Fruit fly (Drosophila melanogaster) whole organism, prepupa: ENCODE data around the gene phu.
A peak's percentile ranks its signal among the peaks of the same experiment; 100 is the strongest.

Experiments used
- Blimp-1 ChIP-seq: fragments of 200-800 bp; sonication (Bioruptor generic); optimal IDR thresholded peaks from 3 replicates; lab custom pipeline; 2017; ENCODE audit warnings: missing biosample characterization, missing genetic modification characterization, mild to moderate bottlenecking, moderate library complexity, missing genetic modification reagents
- CG10631 ChIP-seq: fragments of 200-800 bp; sonication (Bioruptor generic); optimal IDR thresholded peaks from 2 replicates; lab custom pipeline; 2016; ENCODE audit warnings: missing biosample characterization, missing genetic modification characterization
- CG10669 ChIP-seq: fragments of 200-800 bp; sonication (Bioruptor generic); optimal IDR thresholded peaks from 3 replicates; lab custom pipeline; 2018; ENCODE audit warnings: missing biosample characterization, mild to moderate bottlenecking, missing genetic modification characterization, moderate library complexity
- CG11294 ChIP-seq: fragments of 200-800 bp; sonication (Bioruptor generic); IDR thresholded peaks from 2 replicates; pipeline ENCODE4 v1.3.6; 2022; ENCODE audit warnings: missing biosample characterization, missing genetic modification characterization
- CG11762 ChIP-seq: fragments of 200-800 bp; sonication (Bioruptor generic); optimal IDR thresholded peaks from 3 replicates; lab custom pipeline; 2016; ENCODE audit warnings: missing biosample characterization, missing genetic modification characterization; ENCODE audit not compliant: insufficient read depth
- CG11902 ChIP-seq: fragments of 200-800 bp; sonication (Bioruptor generic); optimal IDR thresholded peaks from 3 replicates; lab custom pipeline; 2016; ENCODE audit warnings: missing biosample characterization, missing genetic modification characterization
- CG15336 ChIP-seq: fragments of 200-800 bp; sonication (Bioruptor generic); IDR thresholded peaks from 2 replicates; pipeline ENCODE4 v1.3.6; 2022; ENCODE audit warnings: missing biosample characterization, missing genetic modification characterization
- CG1621 ChIP-seq: fragments of 200-800 bp; sonication (Bioruptor generic); optimal IDR thresholded peaks from 3 replicates; lab custom pipeline; 2018; ENCODE audit warnings: missing biosample characterization, mild to moderate bottlenecking, missing genetic modification characterization
- CG3032 ChIP-seq: fragments of 200-800 bp; optimal IDR thresholded peaks from 2 replicates; lab custom pipeline; 2019; ENCODE audit warnings: missing biosample characterization, mild to moderate bottlenecking, missing genetic modification characterization, moderate library complexity
- CG31627 ChIP-seq: fragments of 200-800 bp; sonication (Bioruptor generic); optimal IDR thresholded peaks from 3 replicates; lab custom pipeline; 2016; ENCODE audit warnings: missing biosample characterization, missing genetic modification characterization
- CG32006 ChIP-seq: fragments of 200-800 bp; sonication (Bioruptor generic); optimal IDR thresholded peaks from 3 replicates; lab custom pipeline; 2017; ENCODE audit warnings: missing biosample characterization, mild to moderate bottlenecking, missing genetic modification characterization
- CG34406 ChIP-seq: fragments of 200-800 bp; sonication (Bioruptor generic); optimal IDR thresholded peaks from 3 replicates; lab custom pipeline; 2016; ENCODE audit warnings: missing biosample characterization, missing genetic modification characterization
- CG3919 ChIP-seq: fragments of 200-800 bp; sonication (Bioruptor generic); optimal IDR thresholded peaks from 3 replicates; lab custom pipeline; 2016; ENCODE audit warnings: missing biosample characterization, missing genetic modification characterization
- CG4318 ChIP-seq: fragments of 200-800 bp; sonication (Bioruptor generic); optimal IDR thresholded peaks from 3 replicates; lab custom pipeline; 2017; ENCODE audit warnings: missing biosample characterization, mild to moderate bottlenecking, missing genetic modification characterization
- CG6163 ChIP-seq: fragments of 200-800 bp; sonication (Bioruptor generic); IDR thresholded peaks from 3 replicates; pipeline ENCODE4 v1.3.6; 2022; ENCODE audit warnings: missing biosample characterization, missing genetic modification characterization
- CG6808 ChIP-seq: fragments of 200-800 bp; sonication (Bioruptor generic); optimal IDR thresholded peaks from 3 replicates; lab custom pipeline; 2017; ENCODE audit warnings: missing biosample characterization, missing genetic modification characterization, mild to moderate bottlenecking, moderate library complexity, missing genetic modification reagents
- CG7368 ChIP-seq: fragments of 200-800 bp; sonication (Bioruptor generic); optimal IDR thresholded peaks from 3 replicates; lab custom pipeline; 2016; ENCODE audit warnings: missing biosample characterization, missing genetic modification characterization
- CG8119 ChIP-seq: fragments of 200-800 bp; sonication (Bioruptor generic); IDR thresholded peaks from 3 replicates; pipeline ENCODE4 v1.3.6; 2022; ENCODE audit warnings: missing biosample characterization, missing genetic modification characterization
- CG8632 ChIP-seq: fragments of 200-800 bp; sonication (Bioruptor generic); optimal IDR thresholded peaks from 3 replicates; lab custom pipeline; 2016; ENCODE audit warnings: missing biosample characterization, missing genetic modification characterization
- CG9139 ChIP-seq: fragments of 200-800 bp; sonication (Bioruptor generic); optimal IDR thresholded peaks from 3 replicates; lab custom pipeline; 2017; ENCODE audit warnings: missing biosample characterization, mild to moderate bottlenecking, missing genetic modification characterization
- Eip75B ChIP-seq: fragments of 200-800 bp; sonication (Bioruptor generic); optimal IDR thresholded peaks from 3 replicates; lab custom pipeline; 2016; ENCODE audit warnings: missing biosample characterization, missing genetic modification characterization
- Eip78C ChIP-seq: fragments of 200-800 bp; sonication (Bioruptor generic); peaks from one replicate; lab custom pipeline; 2016; ENCODE audit warnings: missing biosample characterization, missing genetic modification characterization
- Eip93F ChIP-seq: fragments of 200-800 bp; sonication (Bioruptor generic); optimal IDR thresholded peaks from 2 replicates; lab custom pipeline; 2016; ENCODE audit warnings: missing biosample characterization, mild to moderate bottlenecking, missing genetic modification characterization
- Ets21C ChIP-seq: fragments of 200-800 bp; sonication (Bioruptor generic); optimal IDR thresholded peaks from 3 replicates; lab custom pipeline; 2016; ENCODE audit warnings: missing biosample characterization, missing genetic modification characterization
- Ets96B ChIP-seq: fragments of 200-800 bp; optimal IDR thresholded peaks from 2 replicates; lab custom pipeline; 2019; ENCODE audit warnings: missing biosample characterization, mild to moderate bottlenecking, missing genetic modification characterization, moderate library complexity
- Gug ChIP-seq: fragments of 200-800 bp; sonication (Bioruptor generic); IDR thresholded peaks from 2 replicates; pipeline ENCODE4 v1.3.6; 2022; ENCODE audit warnings: missing biosample characterization, missing genetic modification characterization
- Hr38 ChIP-seq: sonication (Bioruptor generic); optimal IDR thresholded peaks from 2 replicates; lab custom pipeline; 2016; ENCODE audit warnings: missing biosample characterization, missing genetic modification characterization
- Hr39 ChIP-seq: fragments of 200-800 bp; sonication (Bioruptor generic); optimal IDR thresholded peaks from 2 replicates; lab custom pipeline; 2016; ENCODE audit warnings: missing biosample characterization, missing genetic modification characterization
- Lpt ChIP-seq: fragments of 200-800 bp; sonication (Bioruptor generic); optimal IDR thresholded peaks from 3 replicates; lab custom pipeline; 2016; ENCODE audit warnings: missing biosample characterization, missing genetic modification characterization
- Met ChIP-seq: fragments of 200-800 bp; sonication (Bioruptor generic); optimal IDR thresholded peaks from 3 replicates; lab custom pipeline; 2016; ENCODE audit warnings: missing biosample characterization, missing genetic modification characterization
- Smox ChIP-seq: fragments of 200-800 bp; sonication (Bioruptor generic); optimal IDR thresholded peaks from 3 replicates; lab custom pipeline; 2016; ENCODE audit warnings: missing biosample characterization, missing genetic modification characterization
- Sox102F ChIP-seq: fragments of 200-800 bp; sonication (Bioruptor generic); optimal IDR thresholded peaks from 2 replicates; lab custom pipeline; 2016; ENCODE audit warnings: missing biosample characterization, mild to moderate bottlenecking, missing genetic modification characterization
- Sox14 ChIP-seq: fragments of 200-800 bp; sonication (Bioruptor generic); optimal IDR thresholded peaks from 3 replicates; lab custom pipeline; 2016; ENCODE audit warnings: missing biosample characterization, missing genetic modification characterization
- Sox15 ChIP-seq: fragments of 200-800 bp; sonication (Bioruptor generic); optimal IDR thresholded peaks from 3 replicates; lab custom pipeline; 2016; ENCODE audit warnings: missing biosample characterization, missing genetic modification characterization
- achi ChIP-seq: fragments of 200-800 bp; sonication (Bioruptor generic); optimal IDR thresholded peaks from 3 replicates; lab custom pipeline; 2016; ENCODE audit warnings: missing biosample characterization, missing genetic modification characterization
- cyc ChIP-seq: fragments of 200-800 bp; sonication (Bioruptor generic); optimal IDR thresholded peaks from 3 replicates; lab custom pipeline; 2016; ENCODE audit warnings: missing biosample characterization, missing genetic modification characterization
- dac ChIP-seq: fragments of 200-800 bp; sonication (Bioruptor generic); optimal IDR thresholded peaks from 2 replicates; lab custom pipeline; 2017; ENCODE audit warnings: missing biosample characterization, mild to moderate bottlenecking, missing genetic modification characterization
- dsx ChIP-seq: fragments of 200-800 bp; optimal IDR thresholded peaks from 3 replicates; lab custom pipeline; 2019; ENCODE audit warnings: missing biosample characterization, mild to moderate bottlenecking, missing genetic modification characterization, moderate library complexity; ENCODE audit not compliant: poor library complexity, severe bottlenecking
- eg ChIP-seq: fragments of 200-800 bp; sonication (Bioruptor generic); IDR thresholded peaks from 3 replicates; pipeline ENCODE4 v1.3.6; 2022; ENCODE audit warnings: missing biosample characterization, missing genetic modification characterization
- esn ChIP-seq: fragments of 200-800 bp; sonication (Bioruptor generic); optimal IDR thresholded peaks from 2 replicates; lab custom pipeline; 2016; ENCODE audit warnings: missing biosample characterization, mild to moderate bottlenecking, missing genetic modification characterization, moderate library complexity
- fd59A ChIP-seq: fragments of 200-800 bp; sonication (Bioruptor generic); optimal IDR thresholded peaks from 2 replicates; lab custom pipeline; 2017; ENCODE audit warnings: missing biosample characterization, mild to moderate bottlenecking, missing genetic modification characterization, missing genetic modification reagents
- fd85E ChIP-seq: fragments of 200-800 bp; sonication (Bioruptor generic); optimal IDR thresholded peaks from 3 replicates; lab custom pipeline; 2016; ENCODE audit warnings: missing biosample characterization, missing genetic modification characterization
- fkh ChIP-seq: fragments of 200-800 bp; sonication (Bioruptor generic); optimal IDR thresholded peaks from 3 replicates; lab custom pipeline; 2017; ENCODE audit warnings: missing biosample characterization, mild to moderate bottlenecking, missing genetic modification characterization, moderate library complexity
- lz ChIP-seq: fragments of 200-800 bp; sonication (Bioruptor generic); optimal IDR thresholded peaks from 3 replicates; lab custom pipeline; 2016; ENCODE audit warnings: missing biosample characterization, missing genetic modification characterization
- net ChIP-seq: fragments of 200-800 bp; sonication (Bioruptor generic); optimal IDR thresholded peaks from 3 replicates; lab custom pipeline; 2016; ENCODE audit warnings: missing biosample characterization, missing genetic modification characterization
- pdm3 ChIP-seq: fragments of 200-800 bp; sonication (Bioruptor generic); optimal IDR thresholded peaks from 3 replicates; lab custom pipeline; 2016; ENCODE audit warnings: missing biosample characterization, missing genetic modification characterization
- ss ChIP-seq, 2 experiments: fragments of 200-800 bp; sonication (Bioruptor generic); optimal IDR thresholded peaks; 2 replicates in 1 of 2; 3 replicates in 1 of 2; lab custom pipeline; 2017 to 2018; ENCODE audit warnings: mild to moderate bottlenecking in 2 of 2, missing biosample characterization in 2 of 2, missing genetic modification characterization in 2 of 2, moderate library complexity in 1 of 2
- topi ChIP-seq: fragments of 200-800 bp; sonication (Bioruptor generic); optimal IDR thresholded peaks from 3 replicates; lab custom pipeline; 2016; ENCODE audit warnings: missing biosample characterization, missing genetic modification characterization

The phu gene

DNA sequence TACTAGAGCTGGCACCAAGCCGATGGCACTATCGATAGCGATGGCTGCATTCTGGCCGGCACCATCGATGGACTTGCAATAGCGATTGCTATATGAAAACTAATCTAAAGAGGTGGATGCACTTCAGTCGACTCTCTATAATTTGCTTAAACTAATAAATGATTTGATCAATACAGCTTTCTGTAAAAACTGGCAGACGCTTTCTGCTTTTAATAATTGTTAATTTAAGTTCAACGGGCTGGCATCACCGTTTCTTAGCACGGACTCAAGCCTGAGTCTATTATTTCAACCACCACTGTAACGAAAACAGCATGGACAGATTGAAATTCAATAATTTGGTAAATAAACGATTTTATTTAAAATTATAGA is 18.4 kb downstream of the phu start, which contains the start of the genes Ras85D and Rlb1 (continued):
- no peak for TF ChIP-seq net
- peak; percentile 14 for TF ChIP-seq Ets96B
- TF ChIP-seq CG9139, result no peak
- no peak for TF ChIP-seq CG3919
- no peak for TF ChIP-seq CG8119 (GFP tag; lab: Robert Waterston, UW)
- no peak for TF ChIP-seq pdm3 (GFP tag; lab: Kevin White, UChicago)
- peak; percentile 72 for TF ChIP-seq cyc (GFP tag; lab: Kevin White, UChicago)
- TF ChIP-seq CG11762 (GFP tag; lab: Kevin White, UChicago), result no peak
- no peak for TF ChIP-seq CG34406 (GFP tag; lab: Kevin White, UChicago)
- TF ChIP-seq esn (GFP tag; lab: Kevin White, UChicago), result peak; percentile 73
- TF ChIP-seq CG3032 (tag; lab: Kevin White, UChicago), result peak; percentile 58
- no peak for TF ChIP-seq fd85E (GFP tag; lab: Kevin White, UChicago)
- peak; percentile 68 for TF ChIP-seq Sox14 (GFP tag; lab: Kevin White, UChicago)
- peak; percentile 54 for TF ChIP-seq CG11902 (GFP tag; lab: Kevin White, UChicago)
- no peak for TF ChIP-seq fd59A (GFP tag; lab: Kevin White, UChicago)
- peak; percentile 84 for TF ChIP-seq CG31627
- peak; percentile 29 for TF ChIP-seq Hr38 (GFP tag; lab: Kevin White, UChicago)
- TF ChIP-seq CG7368 (GFP tag; lab: Kevin White, UChicago), result no peak
- no peak for TF ChIP-seq CG32006
- no peak for TF ChIP-seq CG8632 (GFP tag; lab: Kevin White, UChicago)
- peak; percentile 70 for TF ChIP-seq lz
- TF ChIP-seq Gug (GFP tag; lab: Robert Waterston, UW), result no peak
- no peak for TF ChIP-seq CG6808 (GFP tag; lab: Kevin White, UChicago)
- no peak for TF ChIP-seq CG10669 (GFP tag; lab: Kevin White, UChicago)
- peak; percentile 29 for TF ChIP-seq fkh (GFP tag; lab: Kevin White, UChicago)
- no peak for TF ChIP-seq Eip75B
- no peak for TF ChIP-seq eg (GFP tag; lab: Robert Waterston, UW)
- no peak for TF ChIP-seq dac
- peak; percentile 49 for TF ChIP-seq topi (GFP tag; lab: Kevin White, UChicago)
- TF ChIP-seq Met (GFP tag; lab: Kevin White, UChicago), result no peak
- TF ChIP-seq, all 60 proteins: peak for 18

dm6 chr3R:9515860-9516344 is 21.3 kb downstream of the phu start, which contains the start of the genes mRpL47, CG8176 and Kdm3:
Gene mRpL47 (minus strand): TSS chr3R:9515908.
Gene CG8176 (plus strand): TSS chr3R:9516007.
Gene Kdm3 (plus strand): TSS chr3R:9516007.
- TF ChIP-seq CG10631 (GFP tag; lab: Kevin White, UChicago) (no peak), lz (peak; percentile 46), CG6163 (GFP tag; lab: Robert Waterston, UW) (no peak), Sox102F (GFP tag; lab: Kevin White, UChicago) (no peak), CG1621 (no peak), fd85E (GFP tag; lab: Kevin White, UChicago) (no peak), dsx (no peak), ss (GFP tag; optimal IDR thresholded peaks at IDR 0.05; lab: Kevin White, UChicago) (no peak), Hr38 (GFP tag; lab: Kevin White, UChicago) (no peak), CG31627 (peak; percentile 72), CG8632 (GFP tag; lab: Kevin White, UChicago) (no peak), CG3919 (no peak), CG7368 (GFP tag; lab: Kevin White, UChicago) (no peak), pdm3 (GFP tag; lab: Kevin White, UChicago) (no peak), eg (GFP tag; lab: Robert Waterston, UW) (no peak), Eip75B (no peak), Ets21C (GFP tag; lab: Kevin White, UChicago) (no peak), CG11902 (GFP tag; lab: Kevin White, UChicago) (no peak), CG11294 (GFP tag; lab: Robert Waterston, UW) (no peak), topi (GFP tag; lab: Kevin White, UChicago) (peak; percentile 28), achi (GFP tag; lab: Kevin White, UChicago) (no peak), Blimp-1 (GFP tag; lab: Kevin White, UChicago) (no peak), Smox (GFP tag; lab: Kevin White, UChicago) (no peak), Sox15 (peak; percentile 0), fkh (GFP tag; lab: Kevin White, UChicago) (no peak), CG6808 (GFP tag; lab: Kevin White, UChicago) (no peak), Hr39 (no peak), fd59A (GFP tag; lab: Kevin White, UChicago) (no peak), CG34406 (GFP tag; lab: Kevin White, UChicago) (no peak), CG15336 (GFP tag; lab: Robert Waterston, UW) (no peak), CG11762 (GFP tag; lab: Kevin White, UChicago) (no peak), Eip93F (GFP tag; lab: Kevin White, UChicago) (no peak), CG8119 (GFP tag; lab: Robert Waterston, UW) (no peak), CG4318 (GFP tag; lab: Kevin White, UChicago) (no peak), Lpt (no peak), CG9139 (no peak), Eip78C (GFP tag; lab: Kevin White, UChicago) (no peak)
